Worm (Caenorhabditis elegans) whole organism, mixed stage, embryonic: ENCODE results near the gene T22F3.11.

Source experiments
- M03D4.4 ChIP-seq: sonication (generic microtip); optimal IDR thresholded peaks from 2 replicates; lab custom pipeline; 2017; ENCODE audit warnings: mild to moderate bottlenecking, missing genetic modification characterization, missing compliant biosample characterization
- nhr-76 ChIP-seq: sonication (generic microtip); optimal IDR thresholded peaks from 2 replicates; lab custom pipeline; 2017; ENCODE audit warnings: missing biosample characterization, missing genetic modification characterization

- TF ChIP-seq nhr-76 (tag; lab: Kevin White, UChicago) (no peak), M03D4.4 (tag; lab: Kevin White, UChicago) (no peak)
Measured at ce11 chrV:3580385-3580784, 34.0 kb downstream of the T22F3.11 start.
